Worm (Caenorhabditis elegans): Measurements from ENCODE around the gene rme-4.

DNA sequence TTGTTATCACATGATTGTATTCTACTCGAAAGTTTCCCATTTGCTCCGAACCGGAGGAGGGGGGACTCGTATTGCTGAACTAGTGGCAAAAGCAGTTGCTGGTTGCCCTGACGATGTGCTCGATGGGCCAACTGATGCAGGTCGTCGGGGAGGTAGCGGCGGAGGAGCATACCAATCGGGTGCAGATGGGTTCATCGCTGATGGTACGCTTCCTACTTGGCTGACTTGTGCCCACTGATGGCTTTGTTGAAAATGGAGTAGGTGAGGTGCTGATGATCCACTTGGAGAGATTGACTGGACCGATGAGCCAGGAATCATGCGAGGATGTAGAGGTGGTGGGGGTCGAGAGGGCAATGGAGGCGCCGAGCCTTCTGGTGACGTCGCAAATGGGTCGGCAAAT is 6.1 kb downstream of the rme-4 start:
- TF ChIP-seq elt-3 (tag; optimal IDR thresholded peaks at IDR 0.05) = no peak
- TF ChIP-seq nhr-12 (tag; optimal IDR thresholded peaks at IDR 0.05) = no peak
- TF ChIP-seq ztf-4 (tag; optimal IDR thresholded peaks at IDR 0.05) = no peak
- no peak for TF ChIP-seq daf-12 (tag; optimal IDR thresholded peaks at IDR 0.05)
- TF ChIP-seq ama-1 (optimal IDR thresholded peaks at IDR 0.05) = no peak
- TF ChIP-seq zag-1 (tag; optimal IDR thresholded peaks at IDR 0.05) = no peak
- TF ChIP-seq ceh-82 (tag; optimal IDR thresholded peaks at IDR 0.05) = no peak
- no peak for TF ChIP-seq elt-1 (tag; optimal IDR thresholded peaks at IDR 0.05)

Measured in whole organism, L3 larva.